Worm (Caenorhabditis elegans): ENCODE measurements around the gene hach-1.

hach-1 gene

ce11 chrIII:5541777-5542176, 13.5 kb upstream of the hach-1 start:
- TF ChIP-seq hmg-11 (tag; optimal IDR thresholded peaks at IDR 0.05) (peak; percentile 26), nhr-25 (tag; optimal IDR thresholded peaks at IDR 0.05) (peak; percentile 37), ama-1 (optimal IDR thresholded peaks at IDR 0.05) (no peak)

ce11 chrIII:5543050-5543449, 12.2 kb upstream of the hach-1 start, which contains the start of gene D1044.6:
D1044.6 (minus strand) TSS chrIII:5543177.
- TF ChIP-seq ceh-9 (tag; optimal IDR thresholded peaks at IDR 0.05) (no peak), snpc-4 (tag; optimal IDR thresholded peaks at IDR 0.05) (no peak), aly-2 (tag; optimal IDR thresholded peaks at IDR 0.05) (no peak), jun-1 (tag; optimal IDR thresholded peaks at IDR 0.05) (no peak), eor-1 (tag; optimal IDR thresholded peaks at IDR 0.05) (no peak), pha-4 (tag; optimal IDR thresholded peaks at IDR 0.05) (no peak), egl-27 (tag; optimal IDR thresholded peaks at IDR 0.05) (no peak), nhr-76 (tag; optimal IDR thresholded peaks at IDR 0.05) (no peak), nhr-237 (tag; optimal IDR thresholded peaks at IDR 0.05) (no peak), nhr-12 (tag; optimal IDR thresholded peaks at IDR 0.05) (no peak), elt-2 (tag; optimal IDR thresholded peaks at IDR 0.05) (no peak), ceh-82 (tag; optimal IDR thresholded peaks at IDR 0.05) (no peak), lin-15B (tag; optimal IDR thresholded peaks at IDR 0.05) (no peak), pqm-1 (tag; optimal IDR thresholded peaks at IDR 0.05) (no peak), nhr-77 (tag; optimal IDR thresholded peaks at IDR 0.05) (no peak), fkh-10 (GFP tag; optimal IDR thresholded peaks at IDR 0.05) (no peak), nhr-28 (tag; optimal IDR thresholded peaks at IDR 0.05) (no peak)

- TF ChIP-seq pqm-1 (tag; optimal IDR thresholded peaks at IDR 0.05) = no peak
- no peak for TF ChIP-seq tbx-2 (tag; optimal IDR thresholded peaks at IDR 0.05)
- TF ChIP-seq hmg-11 (tag; optimal IDR thresholded peaks at IDR 0.05) = no peak
- TF ChIP-seq ztf-4 (tag; optimal IDR thresholded peaks at IDR 0.05) = no peak
- TF ChIP-seq ceh-16 (tag; optimal IDR thresholded peaks at IDR 0.05) = no peak
- TF ChIP-seq ceh-82 (tag; optimal IDR thresholded peaks at IDR 0.05) = no peak
- TF ChIP-seq egl-5 (tag; optimal IDR thresholded peaks at IDR 0.05) = no peak
- TF ChIP-seq mml-1 (tag; optimal IDR thresholded peaks at IDR 0.05) = no peak
- no peak for TF ChIP-seq nhr-77 (tag; optimal IDR thresholded peaks at IDR 0.05)
Observed at ce11 chrIII:5543727-5544345, 11.4 kb upstream of the hach-1 start, which contains the start of gene D1044.1. D1044.1 (plus strand) TSS chrIII:5544295.

ce11 chrIII:5546309-5546708, 8.9 kb upstream of the hach-1 start:
- TF ChIP-seq fos-1 (tag; optimal IDR thresholded peaks at IDR 0.05) (no peak), elt-1 (tag; optimal IDR thresholded peaks at IDR 0.05) (peak; percentile 28), sea-2 (GFP tag; optimal IDR thresholded peaks at IDR 0.05) (no peak), fkh-2 (tag; optimal IDR thresholded peaks at IDR 0.05) (no peak), nhr-76 (tag; optimal IDR thresholded peaks at IDR 0.05) (no peak), fkh-10 (GFP tag; optimal IDR thresholded peaks at IDR 0.05) (no peak), zag-1 (tag; optimal IDR thresholded peaks at IDR 0.05) (no peak), nhr-25 (tag; optimal IDR thresholded peaks at IDR 0.05) (peak; percentile 22), nhr-23 (tag; optimal IDR thresholded peaks at IDR 0.05) (peak; percentile 74), tbx-2 (tag; optimal IDR thresholded peaks at IDR 0.05) (no peak), nfya-1 (tag; optimal IDR thresholded peaks at IDR 0.05; ENCODE audit: insufficient read depth) (peak; percentile 10), nhr-28 (tag; optimal IDR thresholded peaks at IDR 0.05) (no peak), egl-5 (tag; optimal IDR thresholded peaks at IDR 0.05) (no peak), ztf-4 (tag; optimal IDR thresholded peaks at IDR 0.05) (no peak), nhr-11 (tag; optimal IDR thresholded peaks at IDR 0.05) (no peak), pha-4 (tag; optimal IDR thresholded peaks at IDR 0.05) (no peak), eor-1 (tag; optimal IDR thresholded peaks at IDR 0.05) (no peak), aly-2 (tag; optimal IDR thresholded peaks at IDR 0.05) (no peak), lin-15B (tag; optimal IDR thresholded peaks at IDR 0.05) (no peak), ztf-11 (tag; optimal IDR thresholded peaks at IDR 0.05) (no peak), snpc-4 (tag; optimal IDR thresholded peaks at IDR 0.05) (no peak), elt-2 (tag; optimal IDR thresholded peaks at IDR 0.05) (no peak)

- TF ChIP-seq elt-2 (tag; optimal IDR thresholded peaks at IDR 0.05) (peak; percentile 70), pqm-1 (tag; optimal IDR thresholded peaks at IDR 0.05) (peak; percentile 64), lin-39 (tag; optimal IDR thresholded peaks at IDR 0.05) (no peak), nhr-77 (tag; optimal IDR thresholded peaks at IDR 0.05) (no peak), elt-3 (tag; optimal IDR thresholded peaks at IDR 0.05) (no peak), nhr-12 (tag; optimal IDR thresholded peaks at IDR 0.05) (no peak), aly-2 (tag; optimal IDR thresholded peaks at IDR 0.05) (no peak), mml-1 (tag; optimal IDR thresholded peaks at IDR 0.05) (no peak), zag-1 (tag; optimal IDR thresholded peaks at IDR 0.05) (no peak), daf-12 (tag; optimal IDR thresholded peaks at IDR 0.05) (no peak), mdl-1 (tag; optimal IDR thresholded peaks at IDR 0.05) (no peak), ceh-82 (tag; optimal IDR thresholded peaks at IDR 0.05) (no peak), nhr-237 (tag; optimal IDR thresholded peaks at IDR 0.05) (no peak), lin-15B (tag; optimal IDR thresholded peaks at IDR 0.05) (no peak), jun-1 (tag; optimal IDR thresholded peaks at IDR 0.05) (no peak), skn-1 (tag; optimal IDR thresholded peaks at IDR 0.05) (no peak), egl-5 (tag; optimal IDR thresholded peaks at IDR 0.05) (no peak)
Observed at ce11 chrIII:5546730-5547129, 8.5 kb upstream of the hach-1 start, which contains the start of gene F09F7.5. F09F7.5 (plus strand) TSS chrIII:5546987.

All from whole organism, L3 larva.